Fruit fly (Drosophila melanogaster): ENCODE measurements around the gene CG33339.

CG33339 gene

dm6 chr3R:24333182-24333808 is 28.4 kb upstream of the CG33339 start, which contains the start of the genes Rrp5 and Dis3 (continued):
- no peak for TF ChIP-seq nerfin-1 (tag; optimal IDR thresholded peaks at IDR 0.05)
- TF ChIP-seq Dref (GFP tag; IDR thresholded peaks at IDR 0.05), result peak; percentile 58
- no peak for TF ChIP-seq CG4328 (GFP tag; optimal IDR thresholded peaks at IDR 0.05)
- TF ChIP-seq bigmax (GFP tag; optimal IDR thresholded peaks at IDR 0.05), result peak; percentile 29
- TF ChIP-seq CG1602 (GFP tag; optimal IDR thresholded peaks at IDR 0.05), result peak; percentile 3
- TF ChIP-seq CG6791 (GFP tag; IDR thresholded peaks at IDR 0.05; ENCODE audit: partially characterized antibody), result peak; percentile 66; the same call in 2 of the 3 replicates
- peak; percentile 85 for TF ChIP-seq CG15514 (GFP tag; optimal IDR thresholded peaks at IDR 0.05)
- TF ChIP-seq Adf1 (GFP tag; IDR thresholded peaks at IDR 0.05), result peak; percentile 50
- peak; percentile 94 for TF ChIP-seq CG1603 (tag; optimal IDR thresholded peaks at IDR 0.05)
- peak; percentile 36; the same call in 1 of the 3 replicates for TF ChIP-seq CG16813 (GFP tag; IDR thresholded peaks at IDR 0.05; ENCODE audit: partially characterized antibody)
- peak; percentile 87 for TF ChIP-seq cwo (GFP tag; optimal IDR thresholded peaks at IDR 0.05)
- TF ChIP-seq CG11560 (tag; IDR thresholded peaks at IDR 0.05), result peak; percentile 13; the same call in 1 of the 3 replicates
- TF ChIP-seq kah (GFP tag; optimal IDR thresholded peaks at IDR 0.05), result no peak
- no peak for TF ChIP-seq gsb-n (tag; optimal IDR thresholded peaks at IDR 0.05)
- peak; percentile 58; the same call in 2 of the 3 replicates for TF ChIP-seq HLH4C (GFP tag; IDR thresholded peaks at IDR 0.05; ENCODE audit: partially characterized antibody)
- TF ChIP-seq CG1529 (GFP tag; optimal IDR thresholded peaks at IDR 0.05), result no peak
- peak; percentile 65 for TF ChIP-seq CG9609 (GFP tag; optimal IDR thresholded peaks at IDR 0.05)
- peak; percentile 18; the same call in 1 of the 2 replicates for TF ChIP-seq CG10959 (GFP tag; IDR thresholded peaks at IDR 0.05)
- TF ChIP-seq CG7839 (tag; optimal IDR thresholded peaks at IDR 0.05), result no peak
- peak; percentile 44 for TF ChIP-seq chm (GFP tag; IDR thresholded peaks at IDR 0.05)
- peak; percentile 15 for TF ChIP-seq Hr3 (GFP tag; optimal IDR thresholded peaks at IDR 0.05)
- TF ChIP-seq Optix (GFP tag; IDR thresholded peaks at IDR 0.05), result no peak
- TF ChIP-seq CG16779 (GFP tag; IDR thresholded peaks at IDR 0.05), result peak; percentile 54; the same call in 1 of the 2 replicates
- no peak for TF ChIP-seq CG30431 (GFP tag; optimal IDR thresholded peaks at IDR 0.05)
- peak; percentile 31 for TF ChIP-seq Side (GFP tag; optimal IDR thresholded peaks at IDR 0.05)
- peak; percentile 29 for TF ChIP-seq CG15696 (tag; optimal IDR thresholded peaks at IDR 0.05)
- TF ChIP-seq mirr (GFP tag; optimal IDR thresholded peaks at IDR 0.05), result no peak
- TF ChIP-seq Ada2b (GFP tag; IDR thresholded peaks at IDR 0.05), result peak; percentile 32; the same call in 1 of the 2 replicates
- peak; percentile 64; the same call in 1 of the 2 replicates for TF ChIP-seq CG3847 (GFP tag; IDR thresholded peaks at IDR 0.05)
- 0 out of 2 replicates have a peak, but pooled peaks have one; percentile 22 for TF ChIP-seq E2f1 (GFP tag; IDR thresholded peaks at IDR 0.05)
- TF ChIP-seq CG31388 (GFP tag; optimal IDR thresholded peaks at IDR 0.05), result no peak
- TF ChIP-seq HHEX (GFP tag; optimal IDR thresholded peaks at IDR 0.05), result no peak
- peak in 1 of 2 experiments; percentile 24 for TF ChIP-seq chif (GFP tag; optimal IDR thresholded peaks at IDR 0.05)
- no peak for TF ChIP-seq CG6765 (GFP tag; optimal IDR thresholded peaks at IDR 0.05)
- peak; percentile 89 for TF ChIP-seq CG34422 (GFP tag; IDR thresholded peaks at IDR 0.05)
- peak; percentile 42 for TF ChIP-seq CG13775 (GFP tag; optimal IDR thresholded peaks at IDR 0.05)
- peak in 1 of 2 experiments; percentile 22 for TF ChIP-seq Pdp1 (GFP tag; optimal IDR thresholded peaks at IDR 0.05)
- TF ChIP-seq nmo (GFP tag; optimal IDR thresholded peaks at IDR 0.05), result peak; percentile 66
- TF ChIP-seq Aef1 (GFP tag; IDR thresholded peaks at IDR 0.05), result no peak
- TF ChIP-seq pan (optimal IDR thresholded peaks at IDR 0.05), result no peak
- peak in 1 of 2 experiments; percentile 18 for TF ChIP-seq pan (GFP tag; optimal IDR thresholded peaks at IDR 0.05 in 1 of 2, IDR thresholded peaks at IDR 0.05 in 1 of 2)
- TF ChIP-seq fd96Cb (tag; optimal IDR thresholded peaks at IDR 0.05), result no peak
- no peak for TF ChIP-seq CG11696 (GFP tag; IDR thresholded peaks at IDR 0.05)
- peak; percentile 43 for TF ChIP-seq CG7786 (GFP tag; optimal IDR thresholded peaks at IDR 0.05)
- TF ChIP-seq CG17568 (GFP tag; optimal IDR thresholded peaks at IDR 0.05), result no peak

Measured in whole organism, embryonic.